Worm (Caenorhabditis elegans): ENCODE measurements around the gene F52E4.5.

ce11 chrX:3089423-3089822 is 2.3 kb upstream of the F52E4.5 start, which contains the start of gene pccb-1:
- TF ChIP-seq unc-55 (GFP tag; optimal IDR thresholded peaks at IDR 0.05) (no peak), C08G9.2 (tag; optimal IDR thresholded peaks at IDR 0.05) (no peak), pax-1 (tag; optimal IDR thresholded peaks at IDR 0.05) (no peak), syd-9 (tag; optimal IDR thresholded peaks at IDR 0.05) (no peak)
